Worm (Caenorhabditis elegans) whole organism, L1 larva: ENCODE data around the gene Y54F10BM.9.

Source experiments
- C04F5.9 ChIP-seq: sonication (generic microtip); optimal IDR thresholded peaks from 2 replicates; lab custom pipeline; 2016; ENCODE audit warnings: missing genetic modification characterization, missing compliant biosample characterization
- C16A3.4 ChIP-seq: fragments of 150-350 bp; optimal IDR thresholded peaks from 2 replicates; lab custom pipeline; 2014; ENCODE audit warnings: missing biosample characterization, missing genetic modification characterization
- C34B4.2 ChIP-seq: sonication (generic microtip); optimal IDR thresholded peaks from 2 replicates; lab custom pipeline; 2017; ENCODE audit warnings: mild to moderate bottlenecking, missing genetic modification characterization, missing compliant biosample characterization
- F16B12.6 ChIP-seq: fragments of 150-350 bp; optimal IDR thresholded peaks from 2 replicates; lab custom pipeline; 2014; ENCODE audit warnings: missing biosample characterization, missing genetic modification characterization
- Y116A8C.19 ChIP-seq: sonication (generic microtip); optimal IDR thresholded peaks from 2 replicates; lab custom pipeline; 2016; ENCODE audit warnings: missing compliant biosample characterization, missing genetic modification characterization, borderline replicate concordance
- aly-2 ChIP-seq: fragments of 150-350 bp; optimal IDR thresholded peaks from 2 replicates; lab custom pipeline; 2014; ENCODE audit warnings: missing biosample characterization, missing genetic modification characterization
- blmp-1 ChIP-seq: fragments of 150-350 bp; optimal IDR thresholded peaks from 2 replicates; lab custom pipeline; 2014; ENCODE audit warnings: missing biosample characterization, missing genetic modification characterization
- ceh-63 ChIP-seq: fragments of 200-800 bp; sonication (Bioruptor generic); optimal IDR thresholded peaks from 2 replicates; lab custom pipeline; 2018; ENCODE audit warnings: mild to moderate bottlenecking, missing genetic modification characterization, missing compliant biosample characterization
- ceh-8 ChIP-seq: fragments of 200-800 bp; sonication (Bioruptor generic); optimal IDR thresholded peaks from 2 replicates; lab custom pipeline; 2018; ENCODE audit warnings: mild to moderate bottlenecking, missing genetic modification characterization, moderate library complexity, missing compliant biosample characterization
- ceh-82 ChIP-seq, 3 experiments: fragments of 150-350 bp in 1 of 3; sonication (generic microtip) in 2 of 3; optimal IDR thresholded peaks; 2 replicates each; lab custom pipeline; 2014 to 2017; ENCODE audit warnings: missing biosample characterization in 3 of 3, missing genetic modification characterization in 3 of 3
- ceh-90 ChIP-seq: sonication (generic microtip); optimal IDR thresholded peaks from 2 replicates; lab custom pipeline; 2016; ENCODE audit warnings: missing genetic modification characterization, missing compliant biosample characterization
- dpl-1 ChIP-seq, 3 experiments: fragments of 150-350 bp in 2 of 3; sonication (generic microtip) in 1 of 3; optimal IDR thresholded peaks; 2 replicates each; lab custom pipeline; 2014 to 2017; ENCODE audit warnings: missing biosample characterization in 3 of 3, missing genetic modification characterization in 3 of 3, missing genetic modification reagents in 3 of 3
- efl-1 ChIP-seq, 4 experiments: fragments of 150-350 bp; optimal IDR thresholded peaks in 3 of 4; peaks in 1 of 4; 1 replicate in 1 of 4; 2 replicates in 3 of 4; lab custom pipeline; 2014; ENCODE audit warnings: missing biosample characterization in 2 of 4, missing genetic modification characterization in 2 of 4, missing genetic modification reagents in 2 of 4
- ets-5 ChIP-seq: fragments of 200-800 bp; sonication (Bioruptor generic); IDR thresholded peaks from 2 replicates; pipeline ENCODE4 v1.3.6; 2022; ENCODE audit warnings: missing genetic modification characterization, missing compliant biosample characterization
- fkh-4 ChIP-seq: sonication (generic microtip); optimal IDR thresholded peaks from 2 replicates; lab custom pipeline; 2016; ENCODE audit warnings: missing compliant biosample characterization, missing genetic modification characterization, borderline replicate concordance
- fkh-8 ChIP-seq: sonication (generic microtip); optimal IDR thresholded peaks from 2 replicates; lab custom pipeline; 2016; ENCODE audit warnings: mild to moderate bottlenecking, missing genetic modification characterization, missing compliant biosample characterization
- fos-1 ChIP-seq: fragments of 150-350 bp; optimal IDR thresholded peaks from 2 replicates; lab custom pipeline; 2014; ENCODE audit warnings: missing biosample characterization, missing genetic modification characterization
- grh-1 ChIP-seq: fragments of 200-800 bp; sonication (Bioruptor generic); IDR thresholded peaks from 2 replicates; pipeline ENCODE4 v1.3.6; 2022; ENCODE audit warnings: missing genetic modification reagents, missing genetic modification characterization, missing compliant biosample characterization
- hpl-2 ChIP-seq: fragments of 150-350 bp; optimal IDR thresholded peaks from 2 replicates; lab custom pipeline; 2014; ENCODE audit warnings: missing biosample characterization, missing genetic modification reagents, missing genetic modification characterization
- irx-1 ChIP-seq: sonication (generic microtip); optimal IDR thresholded peaks from 2 replicates; lab custom pipeline; 2016; ENCODE audit warnings: missing genetic modification characterization, missing compliant biosample characterization
- jun-1 ChIP-seq: fragments of 150-350 bp; optimal IDR thresholded peaks from 2 replicates; lab custom pipeline; 2014; ENCODE audit warnings: missing biosample characterization, missing genetic modification reagents, missing genetic modification characterization
- lin-14 ChIP-seq: fragments of 200-800 bp; sonication (Bioruptor generic); optimal IDR thresholded peaks from 2 replicates; lab custom pipeline; 2018; ENCODE audit warnings: mild to moderate bottlenecking, missing genetic modification characterization, moderate library complexity, missing compliant biosample characterization
- lin-15B ChIP-seq: fragments of 150-350 bp; sonication (generic microtip); optimal IDR thresholded peaks from 3 replicates; lab custom pipeline; 2014; ENCODE audit warnings: missing biosample characterization, missing genetic modification characterization
- lin-35 ChIP-seq, 2 experiments: fragments of 150-350 bp; optimal IDR thresholded peaks; 2 replicates each; lab custom pipeline; 2014; ENCODE audit warnings: missing biosample characterization in 2 of 2, missing genetic modification characterization in 2 of 2, missing genetic modification reagents in 2 of 2
- lir-3 ChIP-seq: sonication (generic microtip); optimal IDR thresholded peaks from 2 replicates; lab custom pipeline; 2016; ENCODE audit warnings: mild to moderate bottlenecking, missing genetic modification characterization, moderate library complexity, missing compliant biosample characterization; ENCODE audit not compliant: poor library complexity
- lsy-2 ChIP-seq, 2 experiments: fragments of 150-350 bp; optimal IDR thresholded peaks; 2 replicates each; lab custom pipeline; 2014; ENCODE audit warnings: missing biosample characterization in 2 of 2, missing genetic modification characterization in 2 of 2
- mef-2 ChIP-seq: fragments of 150-350 bp; optimal IDR thresholded peaks from 2 replicates; lab custom pipeline; 2014; ENCODE audit warnings: missing biosample characterization, missing genetic modification characterization
- mep-1 ChIP-seq: fragments of 150-350 bp; optimal IDR thresholded peaks from 2 replicates; lab custom pipeline; 2014; ENCODE audit warnings: missing biosample characterization, missing genetic modification characterization
- nhr-11 ChIP-seq: fragments of 150-350 bp; optimal IDR thresholded peaks from 2 replicates; lab custom pipeline; 2014; ENCODE audit warnings: missing biosample characterization, missing genetic modification characterization
- nhr-19 ChIP-seq: fragments of 200-800 bp; sonication (Bioruptor generic); conservative IDR thresholded peaks from 2 replicates; pipeline ENCODE4 v1.3.6; 2022; ENCODE audit warnings: missing genetic modification characterization, missing compliant biosample characterization
- nhr-20 ChIP-seq: sonication (generic microtip); optimal IDR thresholded peaks from 2 replicates; lab custom pipeline; 2016; ENCODE audit warnings: mild to moderate bottlenecking, missing genetic modification characterization, missing compliant biosample characterization
- nhr-237 ChIP-seq: fragments of 150-350 bp; optimal IDR thresholded peaks from 2 replicates; lab custom pipeline; 2014; ENCODE audit warnings: missing biosample characterization, missing genetic modification characterization
- nhr-28 ChIP-seq: fragments of 150-350 bp; optimal IDR thresholded peaks from 2 replicates; lab custom pipeline; 2014; ENCODE audit warnings: missing biosample characterization, missing genetic modification characterization
- nhr-71 ChIP-seq: sonication (generic microtip); optimal IDR thresholded peaks from 2 replicates; lab custom pipeline; 2016; ENCODE audit warnings: mild to moderate bottlenecking, missing genetic modification characterization, moderate library complexity, missing compliant biosample characterization
- nhr-76 ChIP-seq: sonication (generic microtip); optimal IDR thresholded peaks from 2 replicates; lab custom pipeline; 2017; ENCODE audit warnings: missing biosample characterization, missing genetic modification characterization
- nhr-77 ChIP-seq: fragments of 150-350 bp; optimal IDR thresholded peaks from 2 replicates; lab custom pipeline; 2014; ENCODE audit warnings: missing biosample characterization, missing genetic modification characterization
- nhr-85 ChIP-seq: sonication (generic microtip); peaks from one replicate; lab custom pipeline; 2016; ENCODE audit warnings: missing genetic modification characterization, inconsistent platforms, missing compliant biosample characterization
- pag-3 ChIP-seq: sonication (generic microtip); optimal IDR thresholded peaks from 2 replicates; lab custom pipeline; 2017; ENCODE audit warnings: missing genetic modification characterization, mild to moderate bottlenecking, missing compliant biosample characterization, antibody characterized with exemption, borderline replicate concordance; ENCODE audit not compliant: insufficient read depth
- pqm-1 ChIP-seq: sonication (generic microtip); optimal IDR thresholded peaks from 3 replicates; lab custom pipeline; 2017; ENCODE audit warnings: missing biosample characterization, missing genetic modification characterization
- skn-1 ChIP-seq: fragments of 150-350 bp; optimal IDR thresholded peaks from 2 replicates; lab custom pipeline; 2014; ENCODE audit warnings: missing biosample characterization, missing genetic modification characterization
- snu-23 ChIP-seq: sonication (generic microtip); optimal IDR thresholded peaks from 2 replicates; lab custom pipeline; 2016; ENCODE audit warnings: missing genetic modification characterization, missing compliant biosample characterization
- swsn-7 ChIP-seq: sonication (generic microtip); optimal IDR thresholded peaks from 2 replicates; lab custom pipeline; 2016; ENCODE audit warnings: missing genetic modification characterization, missing compliant biosample characterization
- tbx-2 ChIP-seq: sonication (generic microtip); optimal IDR thresholded peaks from 2 replicates; lab custom pipeline; 2016; ENCODE audit warnings: missing genetic modification characterization, missing compliant biosample characterization
- unc-130 ChIP-seq: fragments of 150-350 bp; optimal IDR thresholded peaks from 2 replicates; lab custom pipeline; 2017; ENCODE audit warnings: missing biosample characterization, missing genetic modification characterization, inconsistent platforms
- unc-30 ChIP-seq: sonication (generic microtip); optimal IDR thresholded peaks from 2 replicates; lab custom pipeline; 2017; ENCODE audit warnings: missing biosample characterization, missing genetic modification characterization
- unc-62 ChIP-seq: fragments of 150-350 bp; optimal IDR thresholded peaks from 2 replicates; lab custom pipeline; 2014; ENCODE audit warnings: missing biosample characterization, missing genetic modification reagents, missing genetic modification characterization
- unc-86 ChIP-seq: sonication (generic microtip); optimal IDR thresholded peaks from 2 replicates; lab custom pipeline; 2016; ENCODE audit warnings: missing genetic modification characterization, missing compliant biosample characterization
- unc-98 ChIP-seq: fragments of 200-800 bp; sonication (Bioruptor generic); IDR thresholded peaks from 2 replicates; pipeline ENCODE4 v1.3.6; 2022; ENCODE audit warnings: missing genetic modification characterization, missing compliant biosample characterization
- xbp-1 ChIP-seq: sonication (generic microtip); optimal IDR thresholded peaks from 2 replicates; lab custom pipeline; 2016; ENCODE audit warnings: missing genetic modification characterization, missing compliant biosample characterization
- zag-1 ChIP-seq: fragments of 150-350 bp; optimal IDR thresholded peaks from 2 replicates; lab custom pipeline; 2014; ENCODE audit warnings: missing biosample characterization, missing genetic modification characterization
- zip-4 ChIP-seq: fragments of 200-800 bp; sonication (Bioruptor generic); optimal IDR thresholded peaks from 2 replicates; lab custom pipeline; 2018; ENCODE audit warnings: mild to moderate bottlenecking, missing genetic modification characterization, moderate library complexity, missing compliant biosample characterization
- ztf-4 ChIP-seq: fragments of 150-350 bp; optimal IDR thresholded peaks from 2 replicates; lab custom pipeline; 2014; ENCODE audit warnings: missing biosample characterization, missing genetic modification characterization

Gene Y54F10BM.9

ce11 chrIII:2331033-2331625, 26.4 kb upstream of the Y54F10BM.9 start, which contains the start of the genes Y54F10BM.13 and ppm-1.D:
Gene Y54F10BM.13 (minus strand): TSS chrIII:2331083.
Gene ppm-1.D (plus strand): TSS chrIII:2331572.
- TF ChIP-seq F16B12.6 (tag; lab: Kevin White, UChicago) (peak; percentile 52), pag-3 (tag; lab: Kevin White, UChicago) (no peak), nhr-76 (no peak), nhr-11 (no peak), C04F5.9 (peak; percentile 3), mef-2 (tag; lab: Kevin White, UChicago) (no peak), zip-4 (no peak), snu-23 (no peak), ceh-90 (peak; percentile 34), blmp-1 (tag; lab: Kevin White, UChicago) (peak; percentile 35), mep-1 (tag; lab: Kevin White, UChicago) (no peak), tbx-2 (tag; lab: Kevin White, UChicago) (peak; percentile 29), ceh-63 (no peak), nhr-19 (GFP tag; lab: Robert Waterston, UW) (0 out of 2 replicates have a peak, but pooled peaks have one; percentile 7), fos-1 (no peak), irx-1 (peak; percentile 18), ceh-8 (GFP tag; lab: Kevin White, UChicago) (no peak), pqm-1 (tag; lab: Kevin White, UChicago) (no peak), grh-1 (GFP tag; lab: Robert Waterston, UW) (no peak), nhr-237 (tag; lab: Kevin White, UChicago) (no peak), unc-130 (tag; lab: Kevin White, UChicago) (no peak), fkh-8 (tag; lab: Kevin White, UChicago) (peak; percentile 56), xbp-1 (peak; percentile 42), jun-1 (tag; lab: Kevin White, UChicago) (no peak), nhr-28 (tag; lab: Kevin White, UChicago) (no peak), C16A3.4 (tag; lab: Kevin White, UChicago) (peak; percentile 31), ceh-82 (tag; optimal IDR thresholded peaks at IDR 0.05; lab: Kevin White, UChicago) (peak in 1 of 3 experiments; percentile 41), dpl-1 (GFP tag; optimal IDR thresholded peaks at IDR 0.05; lab: Kevin White, UChicago) (peak; percentile 89 to 92 (median 90)), lsy-2 (tag; optimal IDR thresholded peaks at IDR 0.05; lab: Kevin White, UChicago) (peak; percentile 39 to 65), nhr-85 (tag; lab: Kevin White, UChicago) (peak; percentile 28), fkh-4 (tag; lab: Kevin White, UChicago) (no peak), unc-98 (GFP tag; lab: Robert Waterston, UW) (peak; percentile 49; the same call in 1 of the 2 replicates), nhr-77 (tag; lab: Kevin White, UChicago) (no peak), unc-86 (tag; lab: Kevin White, UChicago) (peak; percentile 19), lir-3 (no peak), ztf-4 (no peak), unc-62 (GFP tag; lab: Kevin White, UChicago) (no peak), nhr-20 (tag; lab: Kevin White, UChicago) (no peak), ets-5 (GFP tag; lab: Robert Waterston, UW) (no peak), aly-2 (tag; lab: Kevin White, UChicago) (no peak), lin-15B (tag; lab: Kevin White, UChicago) (peak; percentile 54), swsn-7 (no peak), lin-35 (GFP tag; optimal IDR thresholded peaks at IDR 0.05; lab: Kevin White, UChicago) (peak; percentile 91 to 95), lin-14 (GFP tag; lab: Kevin White, UChicago) (no peak), unc-30 (tag; lab: Kevin White, UChicago) (no peak), efl-1 (optimal IDR thresholded peaks at IDR 0.05; lab: Kevin White, UChicago) (peak; percentile 94 to 97), efl-1 (GFP tag; optimal IDR thresholded peaks at IDR 0.05 in 1 of 2; lab: Kevin White, UChicago) (peak; percentile 93 to 99), hpl-2 (no peak), C34B4.2 (no peak), Y116A8C.19 (tag; lab: Kevin White, UChicago) (no peak), skn-1 (tag; lab: Kevin White, UChicago) (no peak), nhr-71 (tag; lab: Kevin White, UChicago) (no peak), zag-1 (tag; lab: Kevin White, UChicago) (no peak)
